Fruit fly (Drosophila melanogaster): Measurements from ENCODE around the gene kmr.
A peak's percentile ranks its signal among the peaks of the same experiment; 100 is the strongest.

kmr gene

dm6 chr3R:13800430-13800848 lies 85.4 kb downstream of the kmr start (continued):
- TF ChIP-seq CG12104 (GFP tag; optimal IDR thresholded peaks at IDR 0.05): peak; percentile 89
- TF ChIP-seq CG1602 (GFP tag; optimal IDR thresholded peaks at IDR 0.05): peak; percentile 81
- no peak for TF ChIP-seq yki (optimal IDR thresholded peaks at IDR 0.05)
- peak; percentile 93 for TF ChIP-seq Awh (GFP tag; IDR thresholded peaks at IDR 0.05)
- TF ChIP-seq zen2 (GFP tag; IDR thresholded peaks at IDR 0.05; ENCODE audit: partially characterized antibody): no peak
- TF ChIP-seq bsh (GFP tag; optimal IDR thresholded peaks at IDR 0.05): peak in 1 of 2 experiments; percentile 89
- peak; percentile 16 for TF ChIP-seq Atf3 (GFP tag; optimal IDR thresholded peaks at IDR 0.05)
- TF ChIP-seq jumu (GFP tag; optimal IDR thresholded peaks at IDR 0.05): peak; percentile 71
- peak; percentile 89 for TF ChIP-seq unpg (GFP tag; optimal IDR thresholded peaks at IDR 0.05)
- peak; percentile 71 for TF ChIP-seq exex (tag; optimal IDR thresholded peaks at IDR 0.05)
- peak; percentile 84 for TF ChIP-seq CG3726 (GFP tag; IDR thresholded peaks at IDR 0.05)
- peak; percentile 22 for TF ChIP-seq CG9609 (GFP tag; optimal IDR thresholded peaks at IDR 0.05)
- peak; percentile 85 for TF ChIP-seq sqz (GFP tag; optimal IDR thresholded peaks at IDR 0.05)
- peak; percentile 54 for TF ChIP-seq pho (GFP tag; optimal IDR thresholded peaks at IDR 0.05)
- TF ChIP-seq CG13894 (tag; optimal IDR thresholded peaks at IDR 0.05): peak; percentile 95
- peak; percentile 89 for TF ChIP-seq CG6854 (GFP tag; optimal IDR thresholded peaks at IDR 0.05)
- TF ChIP-seq otp (GFP tag; IDR thresholded peaks at IDR 0.05): peak; percentile 93
- TF ChIP-seq YL-1 (GFP tag; optimal IDR thresholded peaks at IDR 0.05): peak; percentile 64
- TF ChIP-seq CG7963 (GFP tag; IDR thresholded peaks at IDR 0.05; ENCODE audit: partially characterized antibody): peak; percentile 42; the same call in 1 of the 3 replicates
- peak; percentile 95 for TF ChIP-seq ewg (GFP tag; optimal IDR thresholded peaks at IDR 0.05)
- peak; percentile 25 for TF ChIP-seq stwl (tag; optimal IDR thresholded peaks at IDR 0.05)
- TF ChIP-seq wdn (GFP tag; IDR thresholded peaks at IDR 0.05): peak; percentile 93
- TF ChIP-seq inv (GFP tag; IDR thresholded peaks at IDR 0.05; ENCODE audit: partially characterized antibody): peak; percentile 23; the same call in 1 of the 2 replicates
- peak; percentile 56 for TF ChIP-seq fd64A (GFP tag; optimal IDR thresholded peaks at IDR 0.05)
- peak; percentile 94 for TF ChIP-seq CG32772 (GFP tag; IDR thresholded peaks at IDR 0.05)
- TF ChIP-seq tna (GFP tag; IDR thresholded peaks at IDR 0.05; ENCODE audit: partially characterized antibody): no peak
- TF ChIP-seq Xbp1 (GFP tag; optimal IDR thresholded peaks at IDR 0.05): peak; percentile 83
- TF ChIP-seq eyg (GFP tag; optimal IDR thresholded peaks at IDR 0.05): no peak
- TF ChIP-seq CG8089 (GFP tag; optimal IDR thresholded peaks at IDR 0.05): no peak
- TF ChIP-seq CG7271 (tag; optimal IDR thresholded peaks at IDR 0.05): peak; percentile 61
- peak; percentile 76 for TF ChIP-seq CG11723 (GFP tag; optimal IDR thresholded peaks at IDR 0.05)
- TF ChIP-seq CG32767 (GFP tag; IDR thresholded peaks at IDR 0.05): peak; percentile 93
- TF ChIP-seq CG3163 (GFP tag; optimal IDR thresholded peaks at IDR 0.05): peak; percentile 4
- peak; percentile 82 for TF ChIP-seq nau (GFP tag; optimal IDR thresholded peaks at IDR 0.05)
- peak; percentile 72 for TF ChIP-seq CG43689 (GFP tag; IDR thresholded peaks at IDR 0.05)
- TF ChIP-seq CG12744 (GFP tag; optimal IDR thresholded peaks at IDR 0.05): peak; percentile 40
- TF ChIP-seq CG31365 (tag; optimal IDR thresholded peaks at IDR 0.05): peak; percentile 37
- peak; percentile 95 for TF ChIP-seq CG7556 (GFP tag; optimal IDR thresholded peaks at IDR 0.05)
- peak; percentile 89 for TF ChIP-seq Oaz (GFP tag; IDR thresholded peaks at IDR 0.05)
- TF ChIP-seq Chrac-16 (GFP tag; optimal IDR thresholded peaks at IDR 0.05): peak; percentile 79
- peak; percentile 93 for TF ChIP-seq caup (GFP tag; optimal IDR thresholded peaks at IDR 0.05; ENCODE audit: severe bottlenecking)
- TF ChIP-seq Dad (GFP tag; optimal IDR thresholded peaks at IDR 0.05): peak; percentile 57
- peak; percentile 93 for TF ChIP-seq CG9932 (GFP tag; IDR thresholded peaks at IDR 0.05)
- TF ChIP-seq MESR4 (GFP tag; optimal IDR thresholded peaks at IDR 0.05): no peak
- TF ChIP-seq CG18599 (GFP tag; optimal IDR thresholded peaks at IDR 0.05): peak; percentile 98
- no peak for TF ChIP-seq CG12236 (GFP tag; optimal IDR thresholded peaks at IDR 0.05)
- TF ChIP-seq fd96Cb (tag; optimal IDR thresholded peaks at IDR 0.05): peak; percentile 86
- peak; percentile 73 for TF ChIP-seq CG18764 (GFP tag; optimal IDR thresholded peaks at IDR 0.05)
- TF ChIP-seq CG15601 (tag; optimal IDR thresholded peaks at IDR 0.05): peak; percentile 85
- peak; percentile 39 for TF ChIP-seq zfh2 (GFP tag; optimal IDR thresholded peaks at IDR 0.05)
